Fruit fly (Drosophila melanogaster) whole organism, embryonic: Measurements from ENCODE around the gene Ugt35A1.

ENCODE experiments used
- Ada2b ChIP-seq: fragments of 200-800 bp; sonication (Bioruptor generic); IDR thresholded peaks from 2 replicates; pipeline ENCODE4 v1.3.6; 2022; ENCODE audit warnings: missing biosample characterization, missing genetic modification characterization
- CG10147 ChIP-seq: fragments of 200-800 bp; sonication (Bioruptor generic); optimal IDR thresholded peaks from 2 replicates; lab custom pipeline; 2019; ENCODE audit warnings: missing biosample characterization, mild to moderate bottlenecking, missing genetic modification characterization, moderate library complexity
- CG10274 ChIP-seq: fragments of 200-800 bp; sonication (Bioruptor generic); optimal IDR thresholded peaks from 3 replicates; lab custom pipeline; 2017; ENCODE audit warnings: missing biosample characterization, mild to moderate bottlenecking, missing genetic modification characterization
- CG12769 ChIP-seq: fragments of 200-800 bp; sonication (Bioruptor generic); optimal IDR thresholded peaks from 2 replicates; lab custom pipeline; 2019; ENCODE audit warnings: missing biosample characterization, mild to moderate bottlenecking, missing genetic modification characterization, moderate library complexity
- CG15514 ChIP-seq: fragments of 200-800 bp; sonication (Bioruptor generic); optimal IDR thresholded peaks from 3 replicates; lab custom pipeline; 2017; ENCODE audit warnings: missing biosample characterization, missing genetic modification characterization, mild to moderate bottlenecking, moderate library complexity, missing genetic modification reagents
- CG1602 ChIP-seq: fragments of 200-800 bp; sonication (Bioruptor generic); optimal IDR thresholded peaks from 3 replicates; lab custom pipeline; 2016; ENCODE audit warnings: missing biosample characterization, missing genetic modification characterization
- CG17912 ChIP-seq: fragments of 200-800 bp; sonication (Bioruptor generic); optimal IDR thresholded peaks from 2 replicates; lab custom pipeline; 2018; ENCODE audit warnings: missing biosample characterization, mild to moderate bottlenecking, missing genetic modification characterization
- CG2116 ChIP-seq: fragments of 200-800 bp; sonication (Bioruptor generic); optimal IDR thresholded peaks from 3 replicates; lab custom pipeline; 2018; ENCODE audit warnings: missing biosample characterization, mild to moderate bottlenecking, missing genetic modification characterization
- CG2120 ChIP-seq: fragments of 200-800 bp; sonication (Bioruptor generic); optimal IDR thresholded peaks from 3 replicates; lab custom pipeline; 2016; ENCODE audit warnings: missing biosample characterization, missing genetic modification characterization
- CG31441 ChIP-seq: fragments of 200-800 bp; sonication (Bioruptor generic); IDR thresholded peaks from 2 replicates; pipeline ENCODE4 v1.3.6; 2022; ENCODE audit warnings: missing biosample characterization, missing genetic modification characterization
- CG32532 ChIP-seq: fragments of 200-800 bp; sonication (Bioruptor generic); IDR thresholded peaks from 2 replicates; pipeline ENCODE4 v1.3.6; 2022; ENCODE audit warnings: missing biosample characterization, missing genetic modification characterization
- CG3847 ChIP-seq: fragments of 200-800 bp; sonication (Bioruptor generic); IDR thresholded peaks from 2 replicates; pipeline ENCODE4 v1.3.6; 2022; ENCODE audit warnings: missing biosample characterization, missing genetic modification characterization
- CG4617 ChIP-seq: fragments of 200-800 bp; sonication (Bioruptor generic); optimal IDR thresholded peaks from 3 replicates; lab custom pipeline; 2016; ENCODE audit warnings: missing biosample characterization, missing genetic modification characterization, borderline replicate concordance
- CG6689 ChIP-seq: fragments of 200-800 bp; sonication (Bioruptor generic); IDR thresholded peaks from 2 replicates; pipeline ENCODE4 v1.3.6; 2022; ENCODE audit warnings: missing biosample characterization, missing genetic modification characterization
- CG6854 ChIP-seq: fragments of 200-800 bp; sonication (Bioruptor generic); optimal IDR thresholded peaks from 3 replicates; lab custom pipeline; 2017; ENCODE audit warnings: missing biosample characterization, mild to moderate bottlenecking, missing genetic modification characterization
- CG9215 ChIP-seq: fragments of 200-800 bp; sonication (Bioruptor generic); IDR thresholded peaks from 2 replicates; pipeline ENCODE4 v1.3.6; 2022; ENCODE audit warnings: missing biosample characterization, missing genetic modification characterization
- CG9727 ChIP-seq: fragments of 200-800 bp; sonication (Bioruptor generic); optimal IDR thresholded peaks from 3 replicates; lab custom pipeline; 2017; ENCODE audit warnings: missing biosample characterization, mild to moderate bottlenecking, missing genetic modification characterization
- CoRest ChIP-seq: fragments of 200-800 bp; sonication (Bioruptor generic); optimal IDR thresholded peaks from 3 replicates; lab custom pipeline; 2018; ENCODE audit warnings: missing biosample characterization, mild to moderate bottlenecking, missing genetic modification characterization, moderate library complexity
- D19A ChIP-seq: fragments of 200-800 bp; optimal IDR thresholded peaks from 3 replicates; lab custom pipeline; 2019; ENCODE audit warnings: missing biosample characterization, mild to moderate bottlenecking, missing genetic modification characterization, moderate library complexity
- D19B ChIP-seq: fragments of 200-800 bp; sonication (Bioruptor generic); optimal IDR thresholded peaks from 2 replicates; lab custom pipeline; 2017; ENCODE audit warnings: missing biosample characterization, mild to moderate bottlenecking, missing genetic modification characterization
- Doc2 ChIP-seq: fragments of 200-800 bp; sonication (Bioruptor generic); IDR thresholded peaks from 2 replicates; pipeline ENCODE4 v1.3.6; 2022; ENCODE audit warnings: missing biosample characterization, missing genetic modification characterization
- E2f1 ChIP-seq: fragments of 200-800 bp; sonication (Bioruptor generic); IDR thresholded peaks from 2 replicates; pipeline ENCODE4 v1.3.6; 2022; ENCODE audit warnings: missing biosample characterization, missing genetic modification characterization
- HLH4C ChIP-seq: fragments of 200-800 bp; sonication (Bioruptor generic); IDR thresholded peaks from 3 replicates; pipeline ENCODE4 v1.3.6; 2022; ENCODE audit warnings: missing biosample characterization, missing genetic modification characterization; ENCODE audit not compliant: partially characterized antibody
- Hmr ChIP-seq: fragments of 200-800 bp; sonication (Bioruptor generic); optimal IDR thresholded peaks from 3 replicates; lab custom pipeline; 2017; ENCODE audit warnings: mild to moderate bottlenecking, missing biosample characterization, missing genetic modification reagents, missing genetic modification characterization
- Hr78 ChIP-seq, 2 experiments: fragments of 200-800 bp in 1 of 2; fragments of >200 bp in 1 of 2; sonication (Bioruptor generic) in 1 of 2; optimal IDR thresholded peaks; 2 replicates each; lab custom pipeline; 2017 to 2019; ENCODE audit warnings: missing biosample characterization in 2 of 2, missing genetic modification characterization in 2 of 2, mild to moderate bottlenecking in 1 of 2, moderate library complexity in 1 of 2
- Mad ChIP-seq: fragments of 200-800 bp; sonication (Bioruptor generic); optimal IDR thresholded peaks from 2 replicates; lab custom pipeline; 2016; ENCODE audit warnings: missing biosample characterization, missing genetic modification characterization
- Meics ChIP-seq: fragments of 200-800 bp; sonication (Bioruptor generic); optimal IDR thresholded peaks from 2 replicates; lab custom pipeline; 2017; ENCODE audit warnings: missing biosample characterization, mild to moderate bottlenecking, missing genetic modification characterization
- Rx ChIP-seq: fragments of 200-800 bp; sonication (Bioruptor generic); IDR thresholded peaks from 2 replicates; pipeline ENCODE4 v1.3.6; 2022; ENCODE audit warnings: missing biosample characterization, missing genetic modification characterization
- Six4 ChIP-seq: fragments of 200-800 bp; sonication (Bioruptor generic); optimal IDR thresholded peaks from 2 replicates; lab custom pipeline; 2016; ENCODE audit warnings: missing biosample characterization, missing genetic modification characterization
- Sry-δ ChIP-seq: fragments of 200-800 bp; sonication (Bioruptor generic); optimal IDR thresholded peaks from 2 replicates; lab custom pipeline; 2016; ENCODE audit warnings: missing biosample characterization, missing genetic modification characterization
- Trl ChIP-seq, 3 experiments: fragments of >200 bp in 2 of 3; fragments of 200-800 bp in 1 of 3; sonication (Bioruptor generic) in 1 of 3; optimal IDR thresholded peaks; 2 replicates in 1 of 3; 3 replicates in 2 of 3; lab custom pipeline; 2016 to 2017; ENCODE audit warnings: missing biosample characterization in 1 of 3, missing genetic modification characterization in 1 of 3
- Xrp1 ChIP-seq: fragments of 200-800 bp; sonication (Bioruptor generic); IDR thresholded peaks from 2 replicates; pipeline ENCODE4 v1.3.6; 2022; ENCODE audit warnings: missing biosample characterization, missing genetic modification characterization
- bcd ChIP-seq: fragments of 200-800 bp; sonication (Bioruptor generic); optimal IDR thresholded peaks from 2 replicates; lab custom pipeline; 2017; ENCODE audit warnings: missing biosample characterization, mild to moderate bottlenecking, missing genetic modification characterization
- bowl ChIP-seq: fragments of 200-800 bp; sonication (Bioruptor generic); IDR thresholded peaks from 2 replicates; pipeline ENCODE4 v1.3.6; 2022; ENCODE audit warnings: missing biosample characterization, missing genetic modification characterization
- crp ChIP-seq, 2 experiments: fragments of 200-800 bp; sonication (Bioruptor generic); optimal IDR thresholded peaks; 2 replicates in 1 of 2; 3 replicates in 1 of 2; lab custom pipeline; 2017; ENCODE audit warnings: missing biosample characterization in 2 of 2, missing genetic modification characterization in 2 of 2, mild to moderate bottlenecking in 1 of 2, moderate library complexity in 1 of 2
- dysf ChIP-seq: fragments of 200-800 bp; sonication (Bioruptor generic); IDR thresholded peaks from 3 replicates; pipeline ENCODE4 v1.3.6; 2022; ENCODE audit warnings: missing biosample characterization, missing genetic modification characterization
- gem ChIP-seq: fragments of 200-800 bp; sonication (Bioruptor generic); optimal IDR thresholded peaks from 2 replicates; lab custom pipeline; 2019; ENCODE audit warnings: missing biosample characterization, mild to moderate bottlenecking, missing genetic modification characterization, moderate library complexity
- ind ChIP-seq: fragments of 200-800 bp; sonication (Bioruptor generic); optimal IDR thresholded peaks from 3 replicates; lab custom pipeline; 2016; ENCODE audit warnings: missing biosample characterization, missing genetic modification characterization
- insv ChIP-seq, 2 experiments: fragments of 200-800 bp; sonication (Bioruptor generic); optimal IDR thresholded peaks; 3 replicates each; lab custom pipeline; 2016 to 2018; ENCODE audit warnings: missing biosample characterization in 2 of 2, missing genetic modification characterization in 2 of 2
- lab ChIP-seq: fragments of 200-800 bp; sonication (Bioruptor generic); optimal IDR thresholded peaks from 3 replicates; lab custom pipeline; 2017; ENCODE audit warnings: missing biosample characterization, missing genetic modification characterization, mild to moderate bottlenecking, moderate library complexity, missing genetic modification reagents
- mirr ChIP-seq: fragments of 200-800 bp; sonication (Bioruptor generic); optimal IDR thresholded peaks from 3 replicates; lab custom pipeline; 2018; ENCODE audit warnings: missing biosample characterization, mild to moderate bottlenecking, missing genetic modification characterization
- nerfin-2 ChIP-seq: fragments of 200-800 bp; sonication (Bioruptor generic); IDR thresholded peaks from 2 replicates; pipeline ENCODE4 v1.3.6; 2022; ENCODE audit warnings: missing biosample characterization, missing genetic modification characterization; ENCODE audit not compliant: partially characterized antibody
- prd ChIP-seq, 3 experiments: fragments of >200 bp in 2 of 3; fragments of 200-800 bp in 1 of 3; sonication (Bioruptor generic) in 1 of 3; optimal IDR thresholded peaks in 2 of 3; IDR thresholded peaks in 1 of 3; 2 replicates in 2 of 3; 3 replicates in 1 of 3; pipeline versions ENCODE4 v1.3.6 to Lab custom; 2017 to 2022; ENCODE audit warnings: missing biosample characterization in 1 of 3, missing genetic modification characterization in 1 of 3
- psq ChIP-seq: fragments of 200-800 bp; sonication (Bioruptor generic); optimal IDR thresholded peaks from 2 replicates; lab custom pipeline; 2017; ENCODE audit warnings: missing biosample characterization, missing genetic modification characterization
- rib ChIP-seq: fragments of 200-800 bp; sonication (Bioruptor generic); IDR thresholded peaks from 2 replicates; pipeline ENCODE4 v1.3.6; 2022; ENCODE audit warnings: missing biosample characterization, missing genetic modification characterization
- slbo ChIP-seq: fragments of 200-800 bp; sonication (Bioruptor generic); IDR thresholded peaks from 2 replicates; pipeline ENCODE4 v1.3.6; 2022; ENCODE audit warnings: missing biosample characterization, missing genetic modification characterization
- so ChIP-seq: fragments of 200-800 bp; sonication (Bioruptor generic); IDR thresholded peaks from 3 replicates; pipeline ENCODE4 v1.3.6; 2022; ENCODE audit warnings: missing biosample characterization, missing genetic modification characterization
- sqz ChIP-seq: fragments of 200-800 bp; sonication (Bioruptor generic); optimal IDR thresholded peaks from 3 replicates; lab custom pipeline; 2018; ENCODE audit warnings: missing biosample characterization, mild to moderate bottlenecking, missing genetic modification characterization
- trem ChIP-seq: fragments of 200-800 bp; optimal IDR thresholded peaks from 3 replicates; lab custom pipeline; 2019; ENCODE audit warnings: missing biosample characterization, mild to moderate bottlenecking, missing genetic modification characterization, moderate library complexity

Ugt35A1 gene

DNA sequence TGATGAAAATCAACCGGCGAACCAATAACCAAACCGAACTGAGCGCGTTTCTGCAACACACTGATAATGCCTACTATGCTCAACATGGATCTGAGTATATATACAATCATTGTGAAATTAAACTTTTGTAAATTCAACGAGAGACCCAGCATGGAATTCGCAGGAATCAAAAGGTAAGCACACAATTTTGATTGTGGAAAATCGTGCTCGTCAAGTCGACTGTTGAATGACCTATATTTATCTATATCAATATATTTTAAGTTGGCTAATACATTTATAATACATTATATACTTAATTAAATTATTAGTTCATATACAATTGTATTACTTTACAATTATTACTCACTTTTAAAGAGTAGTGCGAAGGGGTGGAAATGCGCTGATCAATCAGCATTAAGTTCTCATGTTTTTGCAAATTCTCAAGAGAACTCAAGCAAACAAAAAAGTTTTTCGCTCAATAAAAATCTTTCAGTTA, 18.6 kb downstream of the Ugt35A1 start, which contains the start of gene Ugt302K1:
Gene Ugt302K1, minus strand, starts transcription at position 51 of the 475 bp plus-strand sequence.
- TF ChIP-seq CG9215 (GFP tag; lab: Robert Waterston, UW): 0 out of 2 replicates have a peak, but pooled peaks have one; percentile 15
- peak in 1 of 2 experiments; percentile 56 for TF ChIP-seq Trl (optimal IDR thresholded peaks at IDR 0.05; lab: Kevin White, UChicago)
- no peak for TF ChIP-seq Trl (GFP tag; optimal IDR thresholded peaks at IDR 0.05; lab: Kevin White, UChicago)
- peak; percentile 13 for TF ChIP-seq CG2120 (GFP tag; lab: Kevin White, UChicago)
- TF ChIP-seq rib (GFP tag; lab: Robert Waterston, UW): no peak
- TF ChIP-seq CG15514 (GFP tag; lab: Kevin White, UChicago): peak; percentile 6
- peak; percentile 21 for TF ChIP-seq ind (GFP tag; lab: Kevin White, UChicago)
- peak; percentile 73 for TF ChIP-seq D19A
- no peak for TF ChIP-seq Mad (GFP tag; lab: Kevin White, UChicago)
- TF ChIP-seq trem (tag; lab: Kevin White, UChicago): no peak
- peak; percentile 36; the same call in 1 of the 3 replicates for TF ChIP-seq dysf (GFP tag; lab: Robert Waterston, UW)
- TF ChIP-seq bowl (GFP tag; lab: Robert Waterston, UW): no peak
- TF ChIP-seq Ada2b (GFP tag; lab: Robert Waterston, UW): peak; percentile 38; the same call in 1 of the 2 replicates
- peak; percentile 13 for TF ChIP-seq CG12769 (tag; lab: Kevin White, UChicago)
- peak; percentile 56 for TF ChIP-seq gem (tag; lab: Kevin White, UChicago)
- TF ChIP-seq Six4: no peak
- peak; percentile 13 for TF ChIP-seq Hmr (GFP tag; lab: Kevin White, UChicago)
- TF ChIP-seq sqz (GFP tag; lab: Kevin White, UChicago): no peak
- no peak for TF ChIP-seq psq (GFP tag; lab: Kevin White, UChicago)
- TF ChIP-seq CG3847 (GFP tag; lab: Robert Waterston, UW): 0 out of 2 replicates have a peak, but pooled peaks have one; percentile 28
- peak; percentile 40 for TF ChIP-seq Meics (GFP tag; lab: Kevin White, UChicago)
- TF ChIP-seq so (GFP tag; lab: Robert Waterston, UW): no peak
- peak; percentile 70 for TF ChIP-seq lab
- TF ChIP-seq D19B (GFP tag; lab: Kevin White, UChicago): peak; percentile 45
- no peak for TF ChIP-seq Xrp1 (GFP tag; lab: Robert Waterston, UW)
- no peak for TF ChIP-seq CG1602 (GFP tag; lab: Kevin White, UChicago)
- TF ChIP-seq CoRest (tag; lab: Kevin White, UChicago): peak; percentile 2
- peak; percentile 16 for TF ChIP-seq CG9727 (GFP tag; lab: Kevin White, UChicago)
- no peak for TF ChIP-seq CG17912
- peak; percentile 28 for TF ChIP-seq bcd (GFP tag; lab: Kevin White, UChicago)
- no peak for TF ChIP-seq CG31441
- TF ChIP-seq nerfin-2 (GFP tag; lab: Robert Waterston, UW): no peak
- TF ChIP-seq CG6854: no peak
- TF ChIP-seq Sry-δ (GFP tag; lab: Kevin White, UChicago): no peak
- peak; percentile 64 for TF ChIP-seq slbo (GFP tag; lab: Robert Waterston, UW)
- TF ChIP-seq CG2116 (GFP tag; lab: Kevin White, UChicago): no peak
- TF ChIP-seq CG6689: 0 out of 2 replicates have a peak, but pooled peaks have one; percentile 12
- no peak for TF ChIP-seq insv (GFP tag; optimal IDR thresholded peaks at IDR 0.05; lab: Kevin White, UChicago)
- no peak for TF ChIP-seq prd (optimal IDR thresholded peaks at IDR 0.05; lab: Kevin White, UChicago)
- peak; percentile 17; the same call in 1 of the 3 replicates for TF ChIP-seq prd (GFP tag; IDR thresholded peaks at IDR 0.05; lab: Robert Waterston, UW)
- peak; percentile 15 for TF ChIP-seq CG10274 (GFP tag; lab: Kevin White, UChicago)
- TF ChIP-seq CG32532 (GFP tag; lab: Robert Waterston, UW): peak; percentile 75
- no peak for TF ChIP-seq HLH4C (GFP tag; lab: Robert Waterston, UW)
- no peak for TF ChIP-seq Rx (GFP tag; lab: Robert Waterston, UW)
- no peak for TF ChIP-seq Doc2 (GFP tag; lab: Robert Waterston, UW)
- TF ChIP-seq CG4617 (GFP tag; lab: Kevin White, UChicago): no peak
- TF ChIP-seq crp (GFP tag; optimal IDR thresholded peaks at IDR 0.05; lab: Kevin White, UChicago): no peak
- TF ChIP-seq CG10147 (GFP tag; lab: Kevin White, UChicago): peak; percentile 15
- TF ChIP-seq mirr (GFP tag; lab: Kevin White, UChicago): no peak
- TF ChIP-seq E2f1 (GFP tag; lab: Robert Waterston, UW): no peak
- no peak for TF ChIP-seq Hr78 (GFP tag; optimal IDR thresholded peaks at IDR 0.05; lab: Kevin White, UChicago)
